Fruit fly (Drosophila melanogaster): ENCODE results near the gene mor.

- TF ChIP-seq az2 (GFP tag; optimal IDR thresholded peaks at IDR 0.05), result no peak
- TF ChIP-seq slou (GFP tag; optimal IDR thresholded peaks at IDR 0.05), result no peak
Observed at dm6 chr3R:15993139-15993804, 20.6 kb upstream of the mor start.

Data from whole organism, embryonic.